Fruit fly (Drosophila melanogaster): ENCODE measurements around the gene CG14712.

CG14712 gene

DNA sequence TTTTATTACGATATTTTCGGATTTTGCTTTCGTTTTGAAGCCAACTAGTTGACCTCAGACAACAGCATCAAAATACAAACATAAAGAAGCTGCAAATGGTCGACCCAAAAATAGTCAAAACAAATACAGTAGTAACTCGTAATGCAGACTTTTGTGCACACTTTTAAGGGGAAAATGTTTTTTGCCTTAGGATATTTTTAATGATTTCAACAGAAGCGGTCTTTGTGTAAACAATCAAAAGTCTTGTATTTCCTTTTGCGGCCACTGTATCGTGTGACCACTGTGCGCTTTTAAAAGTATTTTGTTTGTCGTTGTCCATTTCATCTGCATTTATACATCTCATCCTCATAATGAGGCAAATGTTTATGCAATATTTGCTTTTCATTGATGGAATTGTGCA lies 20.9 kb downstream of the CG14712 start (continued):
- TF ChIP-seq pb (GFP tag; optimal IDR thresholded peaks at IDR 0.05) (peak; percentile 96), Opbp (GFP tag; IDR thresholded peaks at IDR 0.05; ENCODE audit: partially characterized antibody) (no peak), gcm (GFP tag; optimal IDR thresholded peaks at IDR 0.05) (peak; percentile 83), CG2712 (tag; optimal IDR thresholded peaks at IDR 0.05) (peak; percentile 89), nerfin-1 (tag; optimal IDR thresholded peaks at IDR 0.05) (peak; percentile 81), fd3F (GFP tag; optimal IDR thresholded peaks at IDR 0.05) (peak; percentile 97), CG7928 (GFP tag; optimal IDR thresholded peaks at IDR 0.05) (peak; percentile 81), Sry-δ (GFP tag; optimal IDR thresholded peaks at IDR 0.05) (peak; percentile 71), PHDP (tag; optimal IDR thresholded peaks at IDR 0.05) (peak; percentile 96), HmgZ (tag; optimal IDR thresholded peaks at IDR 0.05) (peak; percentile 97), nmo (GFP tag; optimal IDR thresholded peaks at IDR 0.05) (peak; percentile 92), Meics (GFP tag; optimal IDR thresholded peaks at IDR 0.05) (peak; percentile 97), ash1 (GFP tag; optimal IDR thresholded peaks at IDR 0.05) (peak; percentile 73), sima (GFP tag; optimal IDR thresholded peaks at IDR 0.05) (peak; percentile 84), Lhr (GFP tag; optimal IDR thresholded peaks at IDR 0.05) (peak; percentile 40), Med (GFP tag) (peak; percentile 100), CG12236 (GFP tag; optimal IDR thresholded peaks at IDR 0.05) (peak; percentile 88), CG11696 (GFP tag; IDR thresholded peaks at IDR 0.05) (peak; percentile 92), gcm2 (GFP tag; optimal IDR thresholded peaks at IDR 0.05) (peak; percentile 96), Hr39 (optimal IDR thresholded peaks at IDR 0.05) (no peak), CG9876 (GFP tag; optimal IDR thresholded peaks at IDR 0.05) (peak; percentile 95), Fer3 (tag; optimal IDR thresholded peaks at IDR 0.05) (peak; percentile 97), CoRest (tag; optimal IDR thresholded peaks at IDR 0.05) (peak; percentile 96), zen (tag; optimal IDR thresholded peaks at IDR 0.05) (peak; percentile 86), Ets97D (GFP tag; optimal IDR thresholded peaks at IDR 0.05) (peak; percentile 84), Rfx (GFP tag; IDR thresholded peaks at IDR 0.05) (peak; percentile 99), CG10209 (GFP tag; optimal IDR thresholded peaks at IDR 0.05) (peak; percentile 95), CG5953 (GFP tag; IDR thresholded peaks at IDR 0.05) (peak; percentile 95), CG16813 (GFP tag; IDR thresholded peaks at IDR 0.05; ENCODE audit: partially characterized antibody) (no peak), Lpt (GFP tag; optimal IDR thresholded peaks at IDR 0.05) (no peak), CHES-1-like (GFP tag; optimal IDR thresholded peaks at IDR 0.05) (peak; percentile 98), p53 (GFP tag; optimal IDR thresholded peaks at IDR 0.05) (peak; percentile 89), CG6175 (GFP tag; IDR thresholded peaks at IDR 0.05) (peak; percentile 96), bab2 (GFP tag; optimal IDR thresholded peaks at IDR 0.05) (peak; percentile 98), CG1647 (GFP tag; optimal IDR thresholded peaks at IDR 0.05) (peak; percentile 96), CG32772 (GFP tag; IDR thresholded peaks at IDR 0.05) (peak; percentile 95), CG13624 (GFP tag; optimal IDR thresholded peaks at IDR 0.05) (peak; percentile 98), al (GFP tag; IDR thresholded peaks at IDR 0.05) (peak; percentile 97), sd (tag; optimal IDR thresholded peaks at IDR 0.05) (peak; percentile 19), CG15601 (tag; optimal IDR thresholded peaks at IDR 0.05) (peak; percentile 63)

Data from whole organism, embryonic.